Worm (Caenorhabditis elegans) whole organism, L4 larva: ENCODE measurements around the gene T24E12.10.

Source experiments
- F44E2.7 ChIP-seq: fragments of 200-800 bp; sonication (Bioruptor generic); IDR thresholded peaks from 2 replicates; pipeline ENCODE4 v2.1.2; 2022; ENCODE audit warnings: missing genetic modification characterization, missing compliant biosample characterization
- Y105C5A.15 ChIP-seq: fragments of 200-800 bp; sonication (Bioruptor generic); IDR thresholded peaks from 2 replicates; pipeline ENCODE4 v1.3.6; 2022; ENCODE audit warnings: missing genetic modification characterization, missing compliant biosample characterization
- Y48G9A.11 ChIP-seq: fragments of 200-800 bp; sonication (Bioruptor generic); IDR thresholded peaks from 2 replicates; pipeline ENCODE4 v1.3.6; 2022; ENCODE audit warnings: missing genetic modification reagents, missing genetic modification characterization, missing compliant biosample characterization
- Y5F2A.4 ChIP-seq: fragments of 200-800 bp; sonication (Bioruptor generic); optimal IDR thresholded peaks from 2 replicates; lab custom pipeline; 2018; ENCODE audit warnings: mild to moderate bottlenecking, missing genetic modification characterization, missing compliant biosample characterization
- ZK546.5 ChIP-seq, 2 experiments: sonication (generic microtip); optimal IDR thresholded peaks; 2 replicates each; lab custom pipeline; 2017; ENCODE audit warnings: missing biosample characterization in 2 of 2, missing genetic modification characterization in 2 of 2
- ama-1 ChIP-seq: fragments of 150-350 bp; optimal IDR thresholded peaks from 2 replicates; lab custom pipeline; 2014; ENCODE audit warnings: inconsistent platforms, mixed read lengths
- attf-4 ChIP-seq: sonication (generic microtip); optimal IDR thresholded peaks from 3 replicates; lab custom pipeline; 2017; ENCODE audit warnings: missing biosample characterization, missing genetic modification characterization
- ceh-28 ChIP-seq: fragments of 150-350 bp; optimal IDR thresholded peaks from 2 replicates; lab custom pipeline; 2014; ENCODE audit warnings: missing biosample characterization, missing genetic modification reagents, missing genetic modification characterization
- ceh-82 ChIP-seq: sonication (generic microtip); optimal IDR thresholded peaks from 2 replicates; lab custom pipeline; 2017; ENCODE audit warnings: missing biosample characterization, missing genetic modification characterization
- cey-2 ChIP-seq: sonication (generic microtip); optimal IDR thresholded peaks from 3 replicates; lab custom pipeline; 2017; ENCODE audit warnings: missing genetic modification characterization, mild to moderate bottlenecking, missing compliant biosample characterization, antibody characterized with exemption, borderline replicate concordance; ENCODE audit not compliant: insufficient read depth
- ctbp-1 ChIP-seq: fragments of 200-800 bp; sonication (Bioruptor generic); IDR thresholded peaks from 2 replicates; pipeline ENCODE4 v1.3.6; 2022; ENCODE audit warnings: missing genetic modification reagents, missing genetic modification characterization, missing compliant biosample characterization
- daf-12 ChIP-seq: fragments of 150-350 bp; optimal IDR thresholded peaks from 2 replicates; lab custom pipeline; 2014; ENCODE audit warnings: missing biosample characterization, missing genetic modification reagents, missing genetic modification characterization
- daf-19 ChIP-seq: fragments of 200-800 bp; sonication (Bioruptor generic); conservative IDR thresholded peaks from 2 replicates; pipeline ENCODE4 v1.3.6; 2022; ENCODE audit warnings: missing genetic modification characterization, missing compliant biosample characterization
- dmd-9 ChIP-seq: fragments of 200-800 bp; sonication (Bioruptor generic); IDR thresholded peaks from 2 replicates; pipeline ENCODE4 v1.3.6; 2022; ENCODE audit warnings: missing genetic modification reagents, missing genetic modification characterization, missing compliant biosample characterization
- duxl-1 ChIP-seq: sonication (generic microtip); optimal IDR thresholded peaks from 2 replicates; lab custom pipeline; 2016; ENCODE audit warnings: mild to moderate bottlenecking, missing genetic modification characterization, moderate library complexity, missing compliant biosample characterization; ENCODE audit not compliant: poor library complexity
- dve-1 ChIP-seq: sonication (generic microtip); optimal IDR thresholded peaks from 2 replicates; lab custom pipeline; 2017; ENCODE audit warnings: antibody characterized with exemption, mild to moderate bottlenecking, missing genetic modification characterization, missing compliant biosample characterization; ENCODE audit not compliant: insufficient read depth
- fos-1 ChIP-seq: fragments of 150-350 bp; optimal IDR thresholded peaks from 2 replicates; lab custom pipeline; 2014; ENCODE audit warnings: missing biosample characterization, missing genetic modification characterization
- hif-1 ChIP-seq, 2 experiments: sonication (generic microtip); optimal IDR thresholded peaks; 2 replicates each; lab custom pipeline; 2016 to 2017; ENCODE audit warnings: missing compliant biosample characterization in 2 of 2, missing genetic modification characterization in 2 of 2, missing genetic modification reagents in 2 of 2, missing genotype in 2 of 2, mild to moderate bottlenecking in 1 of 2
- hlh-30 ChIP-seq: sonication (generic microtip); optimal IDR thresholded peaks from 2 replicates; lab custom pipeline; 2017; ENCODE audit warnings: antibody characterized with exemption, mild to moderate bottlenecking, missing genetic modification characterization, missing compliant biosample characterization; ENCODE audit not compliant: insufficient read depth
- jun-1 ChIP-seq: fragments of 150-350 bp; optimal IDR thresholded peaks from 2 replicates; lab custom pipeline; 2014; ENCODE audit warnings: missing biosample characterization, missing genetic modification reagents, missing genetic modification characterization
- lin-1 ChIP-seq: fragments of 200-800 bp; sonication (Bioruptor generic); IDR thresholded peaks from 2 replicates; pipeline ENCODE4 v1.3.6; 2022; ENCODE audit warnings: missing genetic modification reagents, missing genetic modification characterization, missing compliant biosample characterization
- madf-9 ChIP-seq: fragments of 200-800 bp; sonication (Bioruptor generic); conservative IDR thresholded peaks from 2 replicates; pipeline ENCODE4 v1.3.6; 2022; ENCODE audit warnings: missing genetic modification reagents, missing genetic modification characterization, missing compliant biosample characterization
- mdt-29 ChIP-seq: fragments of 200-800 bp; sonication (Bioruptor generic); IDR thresholded peaks from 2 replicates; pipeline ENCODE4 v1.3.6; 2022; ENCODE audit warnings: missing genetic modification reagents, missing genetic modification characterization, missing compliant biosample characterization
- mxl-3 ChIP-seq: fragments of 200-800 bp; sonication (Bioruptor generic); optimal IDR thresholded peaks from 2 replicates; lab custom pipeline; 2018; ENCODE audit warnings: mild to moderate bottlenecking, missing genetic modification characterization, missing compliant biosample characterization
- nhr-237 ChIP-seq: sonication (generic microtip); optimal IDR thresholded peaks from 2 replicates; lab custom pipeline; 2017; ENCODE audit warnings: missing biosample characterization, missing genetic modification characterization
- nhr-28 ChIP-seq: fragments of 150-350 bp; optimal IDR thresholded peaks from 2 replicates; lab custom pipeline; 2014; ENCODE audit warnings: missing biosample characterization, missing genetic modification characterization
- nhr-41 ChIP-seq: fragments of 200-800 bp; sonication (Bioruptor generic); IDR thresholded peaks from 2 replicates; pipeline ENCODE4 v1.3.6; 2022; ENCODE audit warnings: missing genetic modification reagents, missing genetic modification characterization, missing compliant biosample characterization
- nhr-42 ChIP-seq: fragments of 200-800 bp; sonication (Bioruptor generic); IDR thresholded peaks from 2 replicates; pipeline ENCODE4 v1.3.6; 2022; ENCODE audit warnings: missing genetic modification characterization, missing compliant biosample characterization
- nhr-48 ChIP-seq: sonication (generic microtip); optimal IDR thresholded peaks from 2 replicates; lab custom pipeline; 2016; ENCODE audit warnings: mild to moderate bottlenecking, missing genetic modification characterization, missing compliant biosample characterization
- nhr-6 ChIP-seq: fragments of 150-350 bp; optimal IDR thresholded peaks from 2 replicates; lab custom pipeline; 2014; ENCODE audit warnings: missing biosample characterization, missing genetic modification characterization
- php-3 ChIP-seq: fragments of 200-800 bp; sonication (Bioruptor generic); IDR thresholded peaks from 2 replicates; pipeline ENCODE4 v1.3.6; 2022; ENCODE audit warnings: missing genetic modification reagents, missing genetic modification characterization, missing compliant biosample characterization
- saeg-2 ChIP-seq: fragments of 200-800 bp; sonication (Bioruptor generic); IDR thresholded peaks from 2 replicates; pipeline ENCODE4 v1.3.6; 2022; ENCODE audit warnings: missing genetic modification reagents, missing genetic modification characterization, missing compliant biosample characterization
- set-16 ChIP-seq: fragments of 200-800 bp; sonication (Bioruptor generic); IDR thresholded peaks from 2 replicates; pipeline ENCODE4 v1.3.6; 2022; ENCODE audit warnings: missing genetic modification reagents, missing genetic modification characterization, missing compliant biosample characterization
- tag-97 ChIP-seq: fragments of 200-800 bp; sonication (Bioruptor generic); IDR thresholded peaks from 2 replicates; pipeline ENCODE4 v1.3.6; 2022; ENCODE audit warnings: missing genetic modification characterization, missing compliant biosample characterization
- zag-1 ChIP-seq: fragments of 150-350 bp; optimal IDR thresholded peaks from 2 replicates; lab custom pipeline; 2014; ENCODE audit warnings: missing biosample characterization, missing genetic modification characterization
- zfp-2 ChIP-seq: sonication (generic microtip); optimal IDR thresholded peaks from 2 replicates; lab custom pipeline; 2016; ENCODE audit warnings: mild to moderate bottlenecking, missing genetic modification characterization, missing compliant biosample characterization
- zfp-3 ChIP-seq: fragments of 200-800 bp; sonication (Bioruptor generic); conservative IDR thresholded peaks from 2 replicates; pipeline ENCODE4 v1.3.6; 2022; ENCODE audit warnings: missing genetic modification reagents, missing genetic modification characterization, missing compliant biosample characterization
- zip-2 ChIP-seq: fragments of 150-350 bp; optimal IDR thresholded peaks from 2 replicates; lab custom pipeline; 2014; ENCODE audit warnings: missing biosample characterization, missing genetic modification characterization

Gene T24E12.10

DNA sequence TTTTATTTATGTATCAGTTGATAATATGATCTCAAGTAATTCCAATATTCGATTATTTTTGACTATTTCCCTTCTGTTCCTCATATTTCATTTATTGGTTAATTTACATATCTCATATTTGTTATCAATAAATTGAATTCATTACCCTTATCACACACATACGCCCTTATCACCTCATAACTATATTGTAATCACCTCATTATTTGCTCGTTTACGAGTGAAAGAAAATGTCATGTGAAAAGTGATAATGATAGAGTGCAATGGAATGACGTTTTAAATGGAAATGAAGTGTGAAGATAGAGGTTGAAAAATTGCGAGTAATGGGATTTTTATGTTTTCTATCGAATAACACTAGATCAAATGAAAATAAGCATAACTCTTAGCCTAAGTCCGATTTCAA lies 13.5 kb upstream of the T24E12.10 start (continued):
- TF ChIP-seq fos-1 (tag; lab: Kevin White, UChicago) (peak; percentile 36), attf-4 (tag; lab: Kevin White, UChicago) (no peak), zip-2 (tag; lab: Kevin White, UChicago) (no peak), nhr-237 (tag; lab: Kevin White, UChicago) (no peak), duxl-1 (no peak), ceh-28 (tag; lab: Kevin White, UChicago) (no peak), hlh-30 (tag; lab: Kevin White, UChicago) (no peak), Y105C5A.15 (GFP tag; lab: Robert Waterston, UW) (no peak), ceh-82 (tag; lab: Kevin White, UChicago) (no peak), dve-1 (tag; lab: Kevin White, UChicago) (no peak), dmd-9 (no peak), ama-1 (lab: Kevin White, UChicago) (no peak), jun-1 (no peak), nhr-6 (peak; percentile 100), nhr-48 (tag; lab: Kevin White, UChicago) (no peak), lin-1 (GFP tag; lab: Robert Waterston, UW) (peak; percentile 91), F44E2.7 (GFP tag; lab: Robert Waterston, UW) (no peak), saeg-2 (GFP tag; lab: Robert Waterston, UW) (no peak), ZK546.5 (tag; optimal IDR thresholded peaks at IDR 0.05; lab: Kevin White, UChicago) (no peak), php-3 (GFP tag; lab: Robert Waterston, UW) (peak; percentile 100), zag-1 (tag; lab: Kevin White, UChicago) (no peak)

DNA sequence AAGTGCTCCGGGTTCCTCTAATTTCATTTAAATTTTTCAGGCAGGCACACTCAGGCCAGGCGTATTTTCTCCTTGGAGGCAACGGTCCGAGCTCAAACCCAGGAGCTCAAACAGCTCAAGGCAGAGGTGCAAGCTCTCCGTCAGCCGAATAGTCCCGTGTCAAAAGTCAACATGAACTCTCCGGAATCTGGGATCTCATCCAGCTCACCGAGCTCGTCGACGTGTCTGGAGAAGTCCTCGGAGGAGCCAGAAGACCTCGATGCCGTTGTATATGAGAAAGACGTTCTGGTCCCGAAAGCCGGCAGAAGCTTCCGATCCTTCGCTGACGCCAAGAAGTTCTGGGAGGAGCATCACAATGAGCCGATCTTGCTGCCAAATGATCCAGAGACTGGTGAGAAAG lies 12.7 kb upstream of the T24E12.10 start:
- peak; percentile 78 for TF ChIP-seq set-16 (GFP tag; lab: Robert Waterston, UW)
- TF ChIP-seq cey-2 (tag; lab: Kevin White, UChicago): no peak
- no peak for TF ChIP-seq zfp-2 (tag; lab: Kevin White, UChicago)
- TF ChIP-seq Y5F2A.4 (GFP tag; lab: Kevin White, UChicago): no peak

DNA sequence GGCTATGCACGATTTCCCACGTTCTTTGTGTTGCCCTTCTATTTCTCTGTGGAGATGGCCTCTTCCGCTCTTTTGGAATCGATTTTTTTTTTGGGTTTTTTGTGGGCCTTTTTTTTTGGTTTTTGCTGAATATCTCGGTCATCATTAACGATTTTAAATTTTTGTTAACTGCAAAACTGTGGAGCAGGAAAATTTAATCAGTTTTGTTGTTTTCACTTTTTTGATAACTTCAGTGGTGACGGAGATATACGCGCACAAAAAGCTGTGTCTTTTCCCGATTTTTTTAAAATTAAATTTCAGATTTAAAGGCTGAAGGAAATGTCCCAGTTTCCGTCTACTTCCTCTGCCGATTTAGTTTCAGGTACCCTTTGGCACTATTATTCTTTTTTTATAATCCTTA lies 12.2 kb upstream of the T24E12.10 start, which contains the start of gene T24E12.1:
Gene T24E12.1, plus strand, starts transcription at position 301 of the 400 bp plus-strand sequence.
- TF ChIP-seq hif-1 (tag; optimal IDR thresholded peaks at IDR 0.05; lab: Kevin White, UChicago) (no peak), daf-19 (GFP tag; lab: Robert Waterston, UW) (no peak), nhr-48 (tag; lab: Kevin White, UChicago) (no peak), nhr-41 (GFP tag; lab: Robert Waterston, UW) (no peak), ceh-28 (tag; lab: Kevin White, UChicago) (no peak), lin-1 (GFP tag; lab: Robert Waterston, UW) (no peak), zfp-2 (tag; lab: Kevin White, UChicago) (no peak), daf-12 (no peak), nhr-42 (GFP tag; lab: Robert Waterston, UW) (no peak), madf-9 (GFP tag; lab: Robert Waterston, UW) (no peak), Y5F2A.4 (GFP tag; lab: Kevin White, UChicago) (no peak), mxl-3 (no peak), ctbp-1 (GFP tag; lab: Robert Waterston, UW) (no peak), mdt-29 (GFP tag; lab: Robert Waterston, UW) (no peak), Y48G9A.11 (GFP tag; lab: Robert Waterston, UW) (no peak), tag-97 (GFP tag; lab: Robert Waterston, UW) (no peak), zip-2 (tag; lab: Kevin White, UChicago) (no peak), set-16 (GFP tag; lab: Robert Waterston, UW) (no peak), zfp-3 (GFP tag; lab: Robert Waterston, UW) (no peak), nhr-28 (tag; lab: Kevin White, UChicago) (no peak)
